Fruit fly (Drosophila melanogaster) whole organism, adult: ENCODE results near the gene CG44085.
A peak's percentile ranks its signal among the peaks of the same experiment; 100 is the strongest.

ENCODE experiments used
- CG11617 ChIP-seq: fragments of 200-800 bp; sonication (Bioruptor generic); optimal IDR thresholded peaks from 2 replicates; lab custom pipeline; 2017; ENCODE audit warnings: mild to moderate bottlenecking, missing biosample characterization, missing genetic modification reagents, missing genetic modification characterization
- CG14711 ChIP-seq: fragments of 200-800 bp; sonication (Bioruptor generic); optimal IDR thresholded peaks from 2 replicates; lab custom pipeline; 2018; ENCODE audit warnings: missing biosample characterization, mild to moderate bottlenecking, missing genetic modification characterization, moderate library complexity
- CG1620 ChIP-seq: fragments of 200-800 bp; sonication (Bioruptor generic); optimal IDR thresholded peaks from 2 replicates; lab custom pipeline; 2016; ENCODE audit warnings: missing biosample characterization, missing genetic modification characterization
- CG33017 ChIP-seq: fragments of 200-800 bp; sonication (Bioruptor generic); optimal IDR thresholded peaks from 2 replicates; lab custom pipeline; 2018; ENCODE audit warnings: missing biosample characterization, mild to moderate bottlenecking, missing genetic modification characterization, moderate library complexity
- CG5204 ChIP-seq: fragments of 200-800 bp; sonication (Bioruptor generic); optimal IDR thresholded peaks from 2 replicates; lab custom pipeline; 2016; ENCODE audit warnings: missing biosample characterization, missing genetic modification characterization
- CG7045 ChIP-seq: fragments of 200-800 bp; sonication (Bioruptor generic); optimal IDR thresholded peaks from 2 replicates; lab custom pipeline; 2017; ENCODE audit warnings: missing biosample characterization, mild to moderate bottlenecking, missing genetic modification characterization
- CG7101 ChIP-seq: fragments of 200-800 bp; sonication (Bioruptor generic); optimal IDR thresholded peaks from 2 replicates; lab custom pipeline; 2018; ENCODE audit warnings: missing biosample characterization, mild to moderate bottlenecking, missing genetic modification characterization, moderate library complexity
- Clk ChIP-seq: fragments of 200-800 bp; sonication (Bioruptor generic); optimal IDR thresholded peaks from 2 replicates; lab custom pipeline; 2017; ENCODE audit warnings: missing biosample characterization, missing genetic modification characterization
- Crg-1 ChIP-seq: fragments of 200-800 bp; sonication (Bioruptor generic); optimal IDR thresholded peaks from 2 replicates; lab custom pipeline; 2016; ENCODE audit warnings: missing biosample characterization, missing genetic modification characterization
- Hr96 ChIP-seq: fragments of 200-800 bp; sonication (Bioruptor generic); optimal IDR thresholded peaks from 2 replicates; lab custom pipeline; 2016; ENCODE audit warnings: missing biosample characterization, missing genetic modification characterization
- Mnt ChIP-seq: fragments of 200-800 bp; sonication (Bioruptor generic); optimal IDR thresholded peaks from 2 replicates; lab custom pipeline; 2016; ENCODE audit warnings: missing biosample characterization, mild to moderate bottlenecking, missing genetic modification characterization
- bab1 ChIP-seq: fragments of 200-800 bp; sonication (Bioruptor generic); optimal IDR thresholded peaks from 3 replicates; lab custom pipeline; 2019; ENCODE audit warnings: missing biosample characterization, mild to moderate bottlenecking, missing genetic modification characterization, moderate library complexity
- cic ChIP-seq: fragments of 200-800 bp; sonication (Bioruptor generic); optimal IDR thresholded peaks from 2 replicates; lab custom pipeline; 2017; ENCODE audit warnings: missing biosample characterization, mild to moderate bottlenecking, missing genetic modification characterization, moderate library complexity
- cnc ChIP-seq, 2 experiments: fragments of >200 bp; optimal IDR thresholded peaks; 2 replicates each; lab custom pipeline; 2017
- kay ChIP-seq: fragments of 200-800 bp; sonication (Bioruptor generic); peaks from one replicate; lab custom pipeline; 2016; ENCODE audit warnings: missing biosample characterization, missing genetic modification characterization, borderline replicate concordance
- ovo ChIP-seq: fragments of 200-800 bp; sonication (Bioruptor generic); optimal IDR thresholded peaks from 2 replicates; lab custom pipeline; 2016; ENCODE audit warnings: missing biosample characterization, missing genetic modification characterization
- pad ChIP-seq: fragments of 200-800 bp; sonication (Bioruptor generic); optimal IDR thresholded peaks from 3 replicates; lab custom pipeline; 2017; ENCODE audit warnings: missing biosample characterization, missing genetic modification characterization, mild to moderate bottlenecking, moderate library complexity, missing genetic modification reagents
- tj ChIP-seq: fragments of 200-800 bp; sonication (Bioruptor generic); optimal IDR thresholded peaks from 3 replicates; lab custom pipeline; 2017; ENCODE audit warnings: missing biosample characterization, mild to moderate bottlenecking, missing genetic modification characterization, moderate library complexity
- toe ChIP-seq: fragments of 200-800 bp; sonication (Bioruptor generic); optimal IDR thresholded peaks from 2 replicates; lab custom pipeline; 2016; ENCODE audit warnings: missing biosample characterization, missing genetic modification characterization

Gene CG44085

DNA sequence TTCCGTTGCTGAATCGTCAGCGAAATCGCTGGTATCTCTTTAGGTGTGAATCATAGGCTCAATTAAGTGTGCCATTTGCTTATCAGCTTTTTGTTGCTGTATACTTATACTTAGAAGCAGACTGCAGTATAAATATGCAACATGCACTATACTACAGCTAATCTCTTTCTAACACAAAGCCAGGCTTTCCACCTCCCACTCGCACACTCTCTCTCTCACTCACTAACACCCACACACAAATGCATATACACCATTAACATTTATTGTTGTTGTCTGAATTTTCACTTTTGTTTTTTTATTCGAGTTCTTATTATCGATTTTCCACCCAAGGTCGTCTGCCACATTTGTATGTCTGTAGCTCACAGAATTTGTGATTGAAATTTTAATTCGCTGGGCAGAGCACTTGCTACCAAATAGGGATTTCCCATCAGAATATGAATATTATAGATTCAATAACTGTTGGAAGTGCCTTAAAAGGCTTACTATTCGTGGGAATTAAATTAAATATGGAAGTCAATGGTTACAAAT is 36.0 kb downstream of the CG44085 start:
- TF ChIP-seq tj (GFP tag; lab: Kevin White, UChicago) (no peak), CG11617 (GFP tag; lab: Kevin White, UChicago) (no peak), CG5204 (GFP tag; lab: Kevin White, UChicago) (no peak), CG14711 (tag; lab: Kevin White, UChicago) (no peak), cic (GFP tag; lab: Kevin White, UChicago) (peak; percentile 68), kay (GFP tag; lab: Kevin White, UChicago) (peak; percentile 94), Crg-1 (GFP tag; lab: Kevin White, UChicago) (no peak), Hr96 (no peak), CG7045 (GFP tag; lab: Kevin White, UChicago) (no peak), pad (GFP tag; lab: Kevin White, UChicago) (no peak)

DNA sequence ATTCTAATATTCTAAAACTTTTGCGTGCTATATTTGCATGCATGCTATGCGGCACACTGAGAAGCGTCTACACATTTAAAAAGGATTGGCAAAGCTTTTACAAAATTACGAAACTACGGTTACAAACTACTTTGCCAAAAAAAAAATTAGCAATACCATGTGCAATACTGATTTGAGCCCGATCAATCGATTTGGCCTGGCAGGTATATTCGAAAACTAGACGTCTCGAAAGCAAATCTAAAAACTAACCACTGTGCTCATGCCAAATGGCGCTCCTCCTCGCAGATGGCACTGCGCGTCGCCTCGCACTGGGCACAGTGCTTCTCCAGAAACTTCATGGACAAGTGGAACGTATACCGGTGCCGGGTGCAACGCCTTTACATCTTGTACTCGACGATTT is 43.7 kb downstream of the CG44085 start, which contains the start of gene CG16825:
Gene CG16825 (plus strand): TSS at position 301 of the 400 bp plus-strand sequence.
- TF ChIP-seq Hr96 (no peak), cnc (optimal IDR thresholded peaks at IDR 0.05; lab: Kevin White, UChicago) (no peak), Crg-1 (GFP tag; lab: Kevin White, UChicago) (no peak), tj (GFP tag; lab: Kevin White, UChicago) (no peak), ovo (GFP tag; lab: Kevin White, UChicago) (no peak), CG33017 (tag; lab: Kevin White, UChicago) (no peak)

DNA sequence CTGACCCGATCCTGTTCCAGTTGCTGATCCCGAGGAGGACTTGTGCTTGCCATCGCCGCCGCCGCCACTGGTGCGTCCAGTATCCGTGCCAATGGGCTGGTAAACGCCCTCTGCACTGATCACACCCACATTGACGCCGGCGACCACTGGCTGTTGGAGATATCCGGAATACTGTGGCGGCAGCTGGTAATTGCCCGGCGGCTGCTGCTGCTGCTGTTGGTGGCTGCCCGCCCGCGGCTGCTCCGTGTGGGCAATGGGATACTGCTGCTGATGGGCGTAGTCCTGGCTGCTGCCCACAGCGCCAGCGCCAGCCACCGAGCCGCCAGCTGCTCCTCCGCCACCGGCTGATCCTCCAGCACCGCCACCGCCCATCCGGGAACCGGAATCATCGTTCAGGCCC is 44.2 kb downstream of the CG44085 start:
- TF ChIP-seq ovo (GFP tag; lab: Kevin White, UChicago) (no peak), kay (GFP tag; lab: Kevin White, UChicago) (no peak), CG1620 (GFP tag; lab: Kevin White, UChicago) (no peak), Hr96 (no peak), bab1 (GFP tag; lab: Kevin White, UChicago) (no peak), toe (GFP tag; lab: Kevin White, UChicago) (no peak), Crg-1 (GFP tag; lab: Kevin White, UChicago) (no peak), CG11617 (GFP tag; lab: Kevin White, UChicago) (no peak), CG33017 (tag; lab: Kevin White, UChicago) (no peak), tj (GFP tag; lab: Kevin White, UChicago) (no peak), cic (GFP tag; lab: Kevin White, UChicago) (no peak), CG7101 (no peak), Mnt (no peak), cnc (optimal IDR thresholded peaks at IDR 0.05; lab: Kevin White, UChicago) (no peak)

DNA sequence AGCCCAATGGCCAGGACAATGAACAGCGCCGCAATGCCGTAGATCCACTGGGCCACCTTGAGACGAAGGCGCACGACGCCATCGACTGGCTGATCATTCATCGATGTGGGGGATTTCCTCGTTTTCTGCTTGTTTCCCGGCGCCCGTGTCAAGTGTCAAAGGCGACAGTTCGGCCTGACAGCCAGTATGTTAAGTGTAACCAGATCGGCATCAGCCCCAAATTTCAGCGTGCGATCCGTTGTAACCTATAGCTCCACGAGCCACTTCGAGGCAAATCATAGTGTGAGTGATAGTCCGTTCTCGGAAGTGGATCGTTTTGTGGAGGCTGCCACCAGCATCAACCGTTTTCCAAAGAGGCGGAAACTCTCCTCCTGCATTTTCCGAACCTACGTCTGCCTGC is 45.8 kb downstream of the CG44085 start, which contains the start of gene CG43779:
Gene CG43779 (minus strand): TSS at position 101 of the 400 bp plus-strand sequence.
- no peak for TF ChIP-seq Mnt

DNA sequence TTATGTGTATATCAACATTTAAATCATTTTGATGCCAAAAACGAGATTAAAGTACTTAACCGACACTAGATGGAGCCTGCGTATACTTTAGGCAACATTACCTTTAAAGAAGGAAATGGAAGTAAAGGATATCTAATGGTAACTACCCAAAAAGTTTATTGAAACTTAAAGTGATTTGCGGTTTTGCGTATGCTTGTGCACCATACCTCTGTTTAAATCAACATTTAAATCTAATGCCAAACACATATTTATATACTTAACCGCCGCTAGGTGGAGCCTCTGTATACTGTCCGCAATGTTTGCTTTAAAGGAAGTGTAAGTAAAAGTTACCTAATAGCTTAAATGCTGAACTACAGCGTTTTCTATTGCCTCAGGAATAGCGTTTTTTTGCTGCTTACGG is 65.0 kb downstream of the CG44085 start:
- TF ChIP-seq CG5204 (GFP tag; lab: Kevin White, UChicago) (no peak), Crg-1 (GFP tag; lab: Kevin White, UChicago) (no peak), toe (GFP tag; lab: Kevin White, UChicago) (no peak), CG11617 (GFP tag; lab: Kevin White, UChicago) (no peak), Clk (GFP tag; lab: Kevin White, UChicago) (no peak), Hr96 (no peak), kay (GFP tag; lab: Kevin White, UChicago) (no peak), CG7045 (GFP tag; lab: Kevin White, UChicago) (no peak), tj (GFP tag; lab: Kevin White, UChicago) (no peak)

DNA sequence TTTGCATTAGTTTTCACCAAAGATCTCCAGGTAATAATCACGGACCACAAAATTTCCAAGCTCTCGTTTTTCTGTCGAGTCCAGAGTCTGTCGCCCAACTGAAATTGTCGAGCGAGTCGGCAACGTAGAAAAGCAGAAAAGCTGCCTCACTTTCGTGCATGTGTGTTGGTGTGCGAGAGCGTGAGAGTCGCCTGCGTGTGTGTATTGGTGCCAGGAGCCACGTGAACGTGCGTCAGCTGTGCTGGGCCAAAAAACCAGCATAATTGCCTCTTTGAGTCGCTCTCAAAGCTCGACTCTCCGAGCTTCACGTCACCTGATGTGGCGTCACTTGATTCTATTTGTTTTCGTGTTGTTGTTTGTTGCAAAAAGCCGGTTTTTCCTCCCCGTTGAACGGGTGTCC is 70.2 kb downstream of the CG44085 start, which contains the start of gene hbt:
Gene hbt (minus strand): TSS at position 101 of the 400 bp plus-strand sequence.
- no peak for TF ChIP-seq cic (GFP tag; lab: Kevin White, UChicago)
- no peak for TF ChIP-seq toe (GFP tag; lab: Kevin White, UChicago)
- no peak for TF ChIP-seq Crg-1 (GFP tag; lab: Kevin White, UChicago)
- TF ChIP-seq Hr96: no peak
- TF ChIP-seq Mnt: no peak
- no peak for TF ChIP-seq CG1620 (GFP tag; lab: Kevin White, UChicago)
- no peak for TF ChIP-seq CG11617 (GFP tag; lab: Kevin White, UChicago)
- TF ChIP-seq CG7045 (GFP tag; lab: Kevin White, UChicago): no peak
- no peak for TF ChIP-seq bab1 (GFP tag; lab: Kevin White, UChicago)
- no peak for TF ChIP-seq kay (GFP tag; lab: Kevin White, UChicago)
- no peak for TF ChIP-seq CG7101

DNA sequence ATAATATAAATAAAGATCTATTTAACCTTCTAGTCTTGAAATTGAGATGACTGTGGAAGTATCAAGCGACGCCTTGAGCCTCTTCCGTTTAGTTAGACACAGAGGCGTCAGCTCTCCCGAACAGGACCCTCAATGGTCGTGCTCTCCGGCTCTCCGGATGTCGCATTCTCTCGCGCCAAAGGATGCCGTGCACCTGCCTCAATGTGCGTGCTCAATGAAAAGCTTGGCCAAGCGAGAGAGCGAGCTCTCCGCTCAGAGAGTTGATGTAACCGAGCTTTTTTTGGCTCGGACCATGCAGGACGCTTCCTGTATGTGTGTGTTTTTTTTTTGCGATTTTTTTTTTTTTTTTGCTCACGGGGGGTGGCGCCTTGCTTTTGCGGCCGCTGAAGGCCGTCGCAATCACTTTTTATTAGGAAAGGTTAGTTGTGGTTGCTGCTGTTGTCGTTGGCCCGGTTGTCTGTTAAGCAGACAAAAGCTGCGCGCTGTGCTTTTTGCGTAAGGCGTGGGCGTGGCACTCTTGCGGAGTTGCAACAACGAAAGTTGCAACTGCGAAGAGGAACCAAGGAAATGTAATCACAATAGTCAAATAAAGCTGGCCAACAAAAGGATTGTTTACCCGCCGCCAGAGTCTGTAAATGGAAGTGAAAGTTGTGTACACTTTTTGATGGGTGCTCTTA is 71.2 kb downstream of the CG44085 start:
- TF ChIP-seq CG33017 (tag; lab: Kevin White, UChicago): peak; percentile 17
- TF ChIP-seq toe (GFP tag; lab: Kevin White, UChicago): no peak
- TF ChIP-seq CG1620 (GFP tag; lab: Kevin White, UChicago): no peak
